Worm (Caenorhabditis elegans) whole organism, late embryonic: ENCODE data around the gene nhr-256.
"Not testable (repeated sequence)": the region's sequence is repeated elsewhere in the genome, so short reads cannot be mapped to it uniquely, and the experiment has no call there.

Experiments used
- C38D4.7 ChIP-seq: fragments of 200-800 bp; sonication (Bioruptor generic); optimal IDR thresholded peaks from 2 replicates; lab custom pipeline; 2018; ENCODE audit warnings: mild to moderate bottlenecking, missing genetic modification characterization, moderate library complexity, missing compliant biosample characterization
- K09A11.1 ChIP-seq: sonication (generic microtip); optimal IDR thresholded peaks from 2 replicates; lab custom pipeline; 2017; ENCODE audit warnings: antibody characterized with exemption, mild to moderate bottlenecking, missing genetic modification characterization, missing compliant biosample characterization; ENCODE audit not compliant: insufficient read depth
- T23F11.4 ChIP-seq: fragments of 200-800 bp; sonication (Bioruptor generic); optimal IDR thresholded peaks from 2 replicates; lab custom pipeline; 2018; ENCODE audit warnings: mild to moderate bottlenecking, missing genetic modification characterization, missing compliant biosample characterization
- Y22D7AL.16 ChIP-seq: sonication (generic microtip); optimal IDR thresholded peaks from 2 replicates; lab custom pipeline; 2016; ENCODE audit warnings: missing genetic modification characterization, missing compliant biosample characterization
- ahr-1 ChIP-seq: sonication (generic microtip); optimal IDR thresholded peaks from 2 replicates; lab custom pipeline; 2016; ENCODE audit warnings: missing genetic modification characterization, missing compliant biosample characterization
- ceh-18 ChIP-seq: sonication (generic microtip); optimal IDR thresholded peaks from 2 replicates; lab custom pipeline; 2016; ENCODE audit warnings: missing genetic modification characterization, missing compliant biosample characterization
- ceh-22 ChIP-seq: sonication (generic microtip); optimal IDR thresholded peaks from 2 replicates; lab custom pipeline; 2017; ENCODE audit warnings: missing biosample characterization, missing genetic modification characterization
- ceh-30 ChIP-seq: fragments of 150-350 bp; optimal IDR thresholded peaks from 2 replicates; lab custom pipeline; 2014; ENCODE audit warnings: missing biosample characterization, missing genetic modification characterization
- ceh-6 ChIP-seq: fragments of 200-800 bp; sonication (Bioruptor generic); optimal IDR thresholded peaks from 2 replicates; lab custom pipeline; 2018; ENCODE audit warnings: mild to moderate bottlenecking, missing genetic modification characterization, missing compliant biosample characterization
- ceh-9 ChIP-seq: sonication (generic microtip); optimal IDR thresholded peaks from 2 replicates; lab custom pipeline; 2016; ENCODE audit warnings: mild to moderate bottlenecking, missing genetic modification characterization, inconsistent platforms, missing compliant biosample characterization
- che-1 ChIP-seq: sonication (generic microtip); optimal IDR thresholded peaks from 2 replicates; lab custom pipeline; 2016; ENCODE audit warnings: mild to moderate bottlenecking, missing genetic modification characterization, missing compliant biosample characterization
- dve-1 ChIP-seq: sonication (generic microtip); optimal IDR thresholded peaks from 2 replicates; lab custom pipeline; 2017; ENCODE audit warnings: antibody characterized with exemption, mild to moderate bottlenecking, missing genetic modification characterization, missing compliant biosample characterization
- elt-2 ChIP-seq: sonication (generic microtip); optimal IDR thresholded peaks from 2 replicates; lab custom pipeline; 2016; ENCODE audit warnings: missing genetic modification reagents, missing genetic modification characterization, missing compliant biosample characterization
- elt-4 ChIP-seq: sonication (generic microtip); optimal IDR thresholded peaks from 2 replicates; lab custom pipeline; 2016; ENCODE audit warnings: missing genetic modification characterization, missing compliant biosample characterization
- ets-4 ChIP-seq: sonication (generic microtip); optimal IDR thresholded peaks from 2 replicates; lab custom pipeline; 2016; ENCODE audit warnings: missing genetic modification characterization, missing compliant biosample characterization
- eyg-1 ChIP-seq: sonication (generic microtip); optimal IDR thresholded peaks from 2 replicates; lab custom pipeline; 2016; ENCODE audit warnings: missing genotype, missing genetic modification characterization, missing compliant biosample characterization
- fax-1 ChIP-seq: sonication (generic microtip); optimal IDR thresholded peaks from 2 replicates; lab custom pipeline; 2016; ENCODE audit warnings: missing genotype, missing genetic modification characterization, missing compliant biosample characterization
- fkh-10 ChIP-seq: fragments of 150-350 bp; optimal IDR thresholded peaks from 2 replicates; lab custom pipeline; 2014; ENCODE audit warnings: missing biosample characterization, missing genetic modification reagents, missing genetic modification characterization
- madf-2 ChIP-seq: sonication (generic microtip); optimal IDR thresholded peaks from 2 replicates; lab custom pipeline; 2017; ENCODE audit warnings: missing genetic modification characterization, missing compliant biosample characterization
- mec-3 ChIP-seq: sonication (generic microtip); optimal IDR thresholded peaks from 2 replicates; lab custom pipeline; 2016; ENCODE audit warnings: borderline replicate concordance, missing genetic modification characterization, missing compliant biosample characterization
- nfya-1 ChIP-seq: sonication (generic microtip); optimal IDR thresholded peaks from 2 replicates; lab custom pipeline; 2017; ENCODE audit warnings: missing genetic modification characterization, mild to moderate bottlenecking, missing compliant biosample characterization, antibody characterized with exemption, moderate library complexity
- odd-2 ChIP-seq: sonication (generic microtip); optimal IDR thresholded peaks from 2 replicates; lab custom pipeline; 2017; ENCODE audit warnings: antibody characterized with exemption, mild to moderate bottlenecking, missing genetic modification characterization, missing compliant biosample characterization
- pag-3 ChIP-seq: sonication (generic microtip); optimal IDR thresholded peaks from 2 replicates; lab custom pipeline; 2016; ENCODE audit warnings: missing compliant biosample characterization, missing genetic modification characterization, borderline replicate concordance
- pha-4 ChIP-seq: fragments of 150-350 bp; optimal IDR thresholded peaks from 2 replicates; lab custom pipeline; 2018; ENCODE audit warnings: missing biosample characterization, missing genetic modification reagents, missing genetic modification characterization
- pqm-1 ChIP-seq: sonication (generic microtip); optimal IDR thresholded peaks from 2 replicates; lab custom pipeline; 2016; ENCODE audit warnings: missing genetic modification characterization, missing compliant biosample characterization
- pros-1 ChIP-seq: fragments of 150-350 bp; optimal IDR thresholded peaks from 2 replicates; lab custom pipeline; 2014; ENCODE audit warnings: missing biosample characterization, missing genetic modification reagents, missing genetic modification characterization
- ref-2 ChIP-seq: sonication (generic microtip); optimal IDR thresholded peaks from 2 replicates; lab custom pipeline; 2016; ENCODE audit warnings: missing genetic modification characterization, missing compliant biosample characterization
- rnt-1 ChIP-seq: sonication (generic microtip); optimal IDR thresholded peaks from 2 replicates; lab custom pipeline; 2016; ENCODE audit warnings: missing genetic modification characterization, missing compliant biosample characterization
- sdc-2 ChIP-seq: sonication (generic microtip); optimal IDR thresholded peaks from 2 replicates; lab custom pipeline; 2016; ENCODE audit warnings: missing genotype, missing genetic modification characterization, missing compliant biosample characterization
- sox-4 ChIP-seq: sonication (generic microtip); optimal IDR thresholded peaks from 2 replicates; lab custom pipeline; 2017; ENCODE audit warnings: mild to moderate bottlenecking, missing genetic modification characterization, inconsistent platforms, missing compliant biosample characterization
- syd-9 ChIP-seq: sonication (generic microtip); optimal IDR thresholded peaks from 2 replicates; lab custom pipeline; 2016; ENCODE audit warnings: mild to moderate bottlenecking, missing genetic modification characterization, moderate library complexity, missing compliant biosample characterization
- tbx-2 ChIP-seq: sonication (generic microtip); optimal IDR thresholded peaks from 2 replicates; lab custom pipeline; 2016; ENCODE audit warnings: missing genetic modification characterization, missing compliant biosample characterization
- unc-3 ChIP-seq, 2 experiments: fragments of 200-800 bp in 1 of 2; sonication (Bioruptor generic) in 1 of 2; sonication (generic microtip) in 1 of 2; conservative IDR thresholded peaks in 1 of 2; optimal IDR thresholded peaks in 1 of 2; 2 replicates each; pipeline versions ENCODE4 v1.3.6 to Lab custom; 2016 to 2022; ENCODE audit warnings: missing compliant biosample characterization in 2 of 2, missing genetic modification characterization in 2 of 2, missing genetic modification reagents in 1 of 2
- unc-42 ChIP-seq: sonication (generic microtip); optimal IDR thresholded peaks from 2 replicates; lab custom pipeline; 2016; ENCODE audit warnings: missing genotype, missing genetic modification characterization, missing compliant biosample characterization
- unc-55 ChIP-seq: sonication (generic microtip); optimal IDR thresholded peaks from 2 replicates; lab custom pipeline; 2017; ENCODE audit warnings: missing biosample characterization, missing genetic modification reagents, missing genetic modification characterization
- unc-86 ChIP-seq: sonication (generic microtip); optimal IDR thresholded peaks from 2 replicates; lab custom pipeline; 2016; ENCODE audit warnings: missing genetic modification characterization, missing compliant biosample characterization

nhr-256 gene

ce11 chrV:1743205-1743870, at the start of gene nhr-256:
nhr-256 (plus strand) TSS chrV:1743771.
- TF ChIP-seq elt-2 (peak; percentile 64), unc-55 (peak; percentile 28), unc-42 (tag; lab: Kevin White, UChicago) (peak; percentile 4), ets-4 (tag; lab: Kevin White, UChicago) (peak; percentile 22), ceh-18 (peak; percentile 21), pqm-1 (peak; percentile 2), fkh-10 (GFP tag; lab: Kevin White, UChicago) (no peak), K09A11.1 (tag; lab: Kevin White, UChicago) (no peak), ceh-30 (tag; lab: Kevin White, UChicago) (peak; percentile 80), C38D4.7 (GFP tag; lab: Kevin White, UChicago) (no peak), pag-3 (tag; lab: Kevin White, UChicago) (no peak), unc-86 (no peak), ceh-22 (tag; lab: Kevin White, UChicago) (no peak), tbx-2 (tag; lab: Kevin White, UChicago) (peak; percentile 33), dve-1 (peak; percentile 17), ceh-9 (tag; lab: Kevin White, UChicago) (no peak), pha-4 (no peak), pros-1 (tag; lab: Kevin White, UChicago) (no peak), nfya-1 (tag; lab: Kevin White, UChicago) (peak; percentile 33)

ce11 chrV:1693876-1694275, 49.7 kb upstream of the nhr-256 start, which contains the start of gene Y46H3C.7:
Y46H3C.7 (minus strand) TSS chrV:1694022.
- not testable (repeated sequence) for TF ChIP-seq rnt-1 (tag; lab: Kevin White, UChicago); eyg-1; ref-2

- TF ChIP-seq eyg-1, result no peak
- no peak for TF ChIP-seq fax-1 (tag; lab: Kevin White, UChicago)
- no peak for TF ChIP-seq madf-2 (tag; lab: Kevin White, UChicago)
- TF ChIP-seq fkh-10 (GFP tag; lab: Kevin White, UChicago), result no peak
- no peak for TF ChIP-seq sox-4 (tag; lab: Kevin White, UChicago)
- TF ChIP-seq sdc-2 (tag; lab: Kevin White, UChicago), result no peak
- TF ChIP-seq syd-9 (tag; lab: Kevin White, UChicago), result no peak
- TF ChIP-seq C38D4.7 (GFP tag; lab: Kevin White, UChicago), result no peak
- TF ChIP-seq unc-3 (GFP tag; conservative IDR thresholded peaks at IDR 0.05; lab: Robert Waterston, UW), result no peak
- no peak for TF ChIP-seq unc-3 (tag; optimal IDR thresholded peaks at IDR 0.05; lab: Kevin White, UChicago)
- no peak for TF ChIP-seq odd-2 (tag; lab: Kevin White, UChicago)
- TF ChIP-seq Y22D7AL.16 (tag; lab: Kevin White, UChicago), result no peak
- TF ChIP-seq pha-4, result no peak
Measured at ce11 chrV:1698400-1698799, 45.2 kb upstream of the nhr-256 start.

ce11 chrV:1699228-1699795, 44.3 kb upstream of the nhr-256 start:
- TF ChIP-seq mec-3 (tag; lab: Kevin White, UChicago) (no peak), ceh-18 (no peak), pha-4 (no peak), elt-4 (no peak), odd-2 (tag; lab: Kevin White, UChicago) (no peak), unc-3 (GFP tag; conservative IDR thresholded peaks at IDR 0.05; lab: Robert Waterston, UW) (no peak), unc-3 (tag; optimal IDR thresholded peaks at IDR 0.05; lab: Kevin White, UChicago) (no peak), elt-2 (no peak), ref-2 (no peak), che-1 (no peak), nfya-1 (tag; lab: Kevin White, UChicago) (no peak), syd-9 (tag; lab: Kevin White, UChicago) (no peak), ceh-6 (GFP tag; lab: Kevin White, UChicago) (no peak), pag-3 (tag; lab: Kevin White, UChicago) (no peak), C38D4.7 (GFP tag; lab: Kevin White, UChicago) (no peak), ceh-22 (tag; lab: Kevin White, UChicago) (no peak), T23F11.4 (no peak), ahr-1 (tag; lab: Kevin White, UChicago) (no peak), unc-55 (no peak), eyg-1 (no peak)
- TF ChIP-seq, all 69 proteins: peak for 0
